Fruit fly (Drosophila melanogaster) Kc167 (cell line): ENCODE data around the gene CG14431.

Experiments used
- Sin3A ChIP-seq: fragments of >200 bp; optimal IDR thresholded peaks from 2 replicates; lab custom pipeline; 2018; ENCODE audit warnings: missing external identifiers
- h ChIP-seq: fragments of >200 bp; optimal IDR thresholded peaks from 3 replicates; lab custom pipeline; 2018; ENCODE audit warnings: missing external identifiers
- insv ChIP-seq: fragments of >200 bp; optimal IDR thresholded peaks from 3 replicates; lab custom pipeline; 2018; ENCODE audit warnings: missing external identifiers
- ttk ChIP-seq: sonication (Bioruptor generic); optimal IDR thresholded peaks from 2 replicates; lab custom pipeline; 2017; ENCODE audit warnings: missing external identifiers

DNA sequence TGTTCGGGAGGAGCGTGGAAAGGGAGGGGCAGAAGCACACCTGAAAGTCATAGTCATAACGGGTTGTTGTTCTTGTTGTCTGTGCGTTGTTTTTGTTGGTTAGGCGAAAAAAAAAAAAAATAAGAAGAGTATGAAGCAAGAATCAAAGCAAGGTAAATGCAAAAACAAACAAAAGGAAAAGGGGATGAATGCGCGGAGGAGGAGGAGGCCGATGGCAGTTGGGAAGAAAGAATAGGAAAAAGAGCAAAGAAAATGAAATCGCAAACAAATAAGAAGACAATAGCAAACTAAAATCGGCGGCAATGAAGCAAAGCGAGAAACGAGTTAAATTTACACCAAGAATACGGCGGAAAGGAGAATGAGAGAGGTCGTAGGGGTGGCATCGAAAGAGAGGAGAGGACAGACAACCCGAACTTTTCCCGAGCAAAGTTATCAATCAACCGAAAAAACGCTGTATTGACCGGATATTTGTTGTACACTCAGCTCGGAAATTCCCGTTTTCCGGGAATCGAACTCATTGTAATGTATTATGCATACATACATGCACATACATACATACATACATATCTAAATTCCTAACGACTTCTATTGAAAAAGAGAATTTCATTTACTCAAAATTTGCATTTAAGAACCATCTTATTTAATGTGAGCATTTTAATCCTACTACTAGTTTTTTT lies 47.5 kb upstream of the CG14431 start:
- no peak for TF ChIP-seq insv (lab: Kevin White, UChicago)
- TF ChIP-seq ttk (lab: Kevin White, UChicago): no peak
- TF ChIP-seq h (lab: Kevin White, UChicago): no peak
- no peak for TF ChIP-seq Sin3A (lab: Kevin White, UChicago)
